Worm (Caenorhabditis elegans) whole organism, L3 larva: ENCODE measurements around the gene egl-43.

Experiments used
- R02D3.7 ChIP-seq: fragments of 150-350 bp; optimal IDR thresholded peaks from 2 replicates; lab custom pipeline; 2014; ENCODE audit warnings: missing biosample characterization, missing genetic modification characterization
- ZK546.5 ChIP-seq: sonication (generic microtip); optimal IDR thresholded peaks from 2 replicates; lab custom pipeline; 2017; ENCODE audit warnings: missing biosample characterization, missing genetic modification characterization
- aly-2 ChIP-seq: fragments of 150-350 bp; optimal IDR thresholded peaks from 2 replicates; lab custom pipeline; 2014; ENCODE audit warnings: missing biosample characterization, missing genetic modification characterization
- ama-1 ChIP-seq: fragments of 150-350 bp; optimal IDR thresholded peaks from 2 replicates; lab custom pipeline; 2018
- ceh-16 ChIP-seq: sonication (generic microtip); optimal IDR thresholded peaks from 2 replicates; lab custom pipeline; 2017; ENCODE audit warnings: missing biosample characterization, missing genetic modification characterization
- ceh-28 ChIP-seq: fragments of 150-350 bp; optimal IDR thresholded peaks from 2 replicates; lab custom pipeline; 2014; ENCODE audit warnings: missing biosample characterization, missing genetic modification reagents, missing genetic modification characterization
- ceh-82 ChIP-seq: fragments of 150-350 bp; optimal IDR thresholded peaks from 2 replicates; lab custom pipeline; 2014; ENCODE audit warnings: missing biosample characterization, missing genetic modification characterization
- ceh-9 ChIP-seq: sonication (generic microtip); optimal IDR thresholded peaks from 2 replicates; lab custom pipeline; 2018; ENCODE audit warnings: missing biosample characterization, missing genetic modification characterization
- daf-12 ChIP-seq: fragments of 150-350 bp; optimal IDR thresholded peaks from 2 replicates; lab custom pipeline; 2014; ENCODE audit warnings: missing biosample characterization, missing genetic modification reagents, missing genetic modification characterization
- egl-27 ChIP-seq: sonication (generic microtip); optimal IDR thresholded peaks from 4 replicates; lab custom pipeline; 2017; ENCODE audit warnings: missing biosample characterization, missing genetic modification reagents, missing genetic modification characterization
- egl-5 ChIP-seq: fragments of 150-350 bp; optimal IDR thresholded peaks from 2 replicates; lab custom pipeline; 2017; ENCODE audit warnings: missing biosample characterization, missing genetic modification reagents, missing genetic modification characterization, inconsistent platforms
- elt-1 ChIP-seq: fragments of 150-350 bp; optimal IDR thresholded peaks from 2 replicates; lab custom pipeline; 2014; ENCODE audit warnings: missing biosample characterization, missing genetic modification characterization
- elt-2 ChIP-seq: sonication (generic microtip); optimal IDR thresholded peaks from 2 replicates; lab custom pipeline; 2016; ENCODE audit warnings: missing genetic modification reagents, mild to moderate bottlenecking, missing genetic modification characterization, missing compliant biosample characterization
- elt-3 ChIP-seq, 3 experiments: fragments of 150-350 bp in 1 of 3; sonication (generic microtip) in 2 of 3; optimal IDR thresholded peaks; 2 replicates in 2 of 3; 4 replicates in 1 of 3; lab custom pipeline; 2014 to 2017; ENCODE audit warnings: missing biosample characterization in 3 of 3, missing genetic modification characterization in 3 of 3
- eor-1 ChIP-seq, 2 experiments: fragments of 150-350 bp; optimal IDR thresholded peaks; 2 replicates each; lab custom pipeline; 2014 to 2018; ENCODE audit warnings: missing biosample characterization in 2 of 2, missing genetic modification characterization in 2 of 2
- fkh-10 ChIP-seq: sonication (generic microtip); optimal IDR thresholded peaks from 2 replicates; lab custom pipeline; 2017; ENCODE audit warnings: missing biosample characterization, missing genetic modification reagents, missing genetic modification characterization
- fkh-2 ChIP-seq: fragments of 150-350 bp; optimal IDR thresholded peaks from 2 replicates; lab custom pipeline; 2014; ENCODE audit warnings: missing biosample characterization, missing genetic modification reagents, missing genetic modification characterization
- fos-1 ChIP-seq: fragments of 150-350 bp; optimal IDR thresholded peaks from 2 replicates; lab custom pipeline; 2014; ENCODE audit warnings: missing biosample characterization, missing genetic modification characterization
- hmg-11 ChIP-seq: sonication (generic microtip); optimal IDR thresholded peaks from 2 replicates; lab custom pipeline; 2016; ENCODE audit warnings: missing genetic modification characterization, missing compliant biosample characterization
- jun-1 ChIP-seq: fragments of 150-350 bp; optimal IDR thresholded peaks from 2 replicates; lab custom pipeline; 2014; ENCODE audit warnings: missing biosample characterization, missing genetic modification reagents, missing genetic modification characterization
- lin-15B ChIP-seq: fragments of 150-350 bp; optimal IDR thresholded peaks from 2 replicates; lab custom pipeline; 2014; ENCODE audit warnings: missing biosample characterization, missing genetic modification characterization
- lin-39 ChIP-seq: fragments of 150-350 bp; optimal IDR thresholded peaks from 2 replicates; lab custom pipeline; 2018; ENCODE audit warnings: missing biosample characterization, missing genetic modification reagents, missing genetic modification characterization
- lsy-12 ChIP-seq: sonication (generic microtip); optimal IDR thresholded peaks from 2 replicates; lab custom pipeline; 2016; ENCODE audit warnings: mild to moderate bottlenecking, missing genetic modification characterization, missing compliant biosample characterization
- mdl-1 ChIP-seq: fragments of 150-350 bp; optimal IDR thresholded peaks from 2 replicates; lab custom pipeline; 2014; ENCODE audit warnings: missing biosample characterization, missing genetic modification characterization
- mml-1 ChIP-seq: fragments of 150-350 bp; sonication (generic microtip); optimal IDR thresholded peaks from 3 replicates; lab custom pipeline; 2014; ENCODE audit warnings: missing biosample characterization, missing genetic modification characterization
- nfya-1 ChIP-seq: sonication (generic microtip); optimal IDR thresholded peaks from 2 replicates; lab custom pipeline; 2017; ENCODE audit warnings: missing genetic modification characterization, mild to moderate bottlenecking, missing compliant biosample characterization, antibody characterized with exemption, moderate library complexity; ENCODE audit not compliant: insufficient read depth
- nhr-11 ChIP-seq: fragments of 150-350 bp; optimal IDR thresholded peaks from 2 replicates; lab custom pipeline; 2014; ENCODE audit warnings: missing biosample characterization, missing genetic modification characterization
- nhr-12 ChIP-seq: fragments of 150-350 bp; optimal IDR thresholded peaks from 2 replicates; lab custom pipeline; 2014; ENCODE audit warnings: missing biosample characterization, missing genetic modification characterization
- nhr-23 ChIP-seq: fragments of 150-350 bp; optimal IDR thresholded peaks from 2 replicates; lab custom pipeline; 2014; ENCODE audit warnings: missing biosample characterization, missing genetic modification reagents, missing genetic modification characterization
- nhr-237 ChIP-seq: fragments of 150-350 bp; optimal IDR thresholded peaks from 2 replicates; lab custom pipeline; 2014; ENCODE audit warnings: missing biosample characterization, missing genetic modification characterization
- nhr-25 ChIP-seq: sonication (generic microtip); optimal IDR thresholded peaks from 2 replicates; lab custom pipeline; 2017; ENCODE audit warnings: missing biosample characterization, missing genetic modification characterization
- nhr-28 ChIP-seq: fragments of 150-350 bp; optimal IDR thresholded peaks from 2 replicates; lab custom pipeline; 2014; ENCODE audit warnings: missing biosample characterization, missing genetic modification characterization
- nhr-43 ChIP-seq: sonication (generic microtip); optimal IDR thresholded peaks from 2 replicates; lab custom pipeline; 2016; ENCODE audit warnings: mild to moderate bottlenecking, missing genetic modification characterization, missing compliant biosample characterization; ENCODE audit not compliant: poor library complexity, severe bottlenecking
- nhr-67 ChIP-seq: fragments of 150-350 bp; optimal IDR thresholded peaks from 2 replicates; lab custom pipeline; 2014; ENCODE audit warnings: missing biosample characterization, missing genetic modification characterization
- nhr-76 ChIP-seq: fragments of 150-350 bp; sonication (generic microtip); optimal IDR thresholded peaks from 5 replicates; lab custom pipeline; 2014; ENCODE audit warnings: missing biosample characterization, missing genetic modification characterization
- nhr-77 ChIP-seq: fragments of 150-350 bp; optimal IDR thresholded peaks from 2 replicates; lab custom pipeline; 2014; ENCODE audit warnings: missing biosample characterization, missing genetic modification characterization
- pha-4 ChIP-seq: fragments of 150-350 bp; optimal IDR thresholded peaks from 2 replicates; lab custom pipeline; 2014; ENCODE audit warnings: missing biosample characterization, missing genetic modification reagents, missing genetic modification characterization
- pqm-1 ChIP-seq: fragments of 150-350 bp; optimal IDR thresholded peaks from 2 replicates; lab custom pipeline; 2017; ENCODE audit warnings: missing biosample characterization, missing genetic modification characterization, inconsistent platforms
- sea-2 ChIP-seq: fragments of 150-350 bp; sonication (generic microtip); optimal IDR thresholded peaks from 4 replicates; lab custom pipeline; 2014; ENCODE audit warnings: missing biosample characterization, missing genetic modification reagents, missing genetic modification characterization
- skn-1 ChIP-seq: fragments of 150-350 bp; optimal IDR thresholded peaks from 2 replicates; lab custom pipeline; 2014; ENCODE audit warnings: missing biosample characterization, missing genetic modification characterization
- snpc-4 ChIP-seq: fragments of 150-350 bp; optimal IDR thresholded peaks from 2 replicates; lab custom pipeline; 2014; ENCODE audit warnings: missing biosample characterization, missing genetic modification characterization
- tbx-2 ChIP-seq: sonication (generic microtip); optimal IDR thresholded peaks from 2 replicates; lab custom pipeline; 2016; ENCODE audit warnings: mild to moderate bottlenecking, missing genetic modification characterization, missing compliant biosample characterization
- unc-39 ChIP-seq: sonication (generic microtip); optimal IDR thresholded peaks from 4 replicates; lab custom pipeline; 2017; ENCODE audit warnings: missing biosample characterization, missing genetic modification characterization
- unc-62 ChIP-seq: fragments of 150-350 bp; sonication (generic microtip); optimal IDR thresholded peaks from 4 replicates; lab custom pipeline; 2014; ENCODE audit warnings: missing biosample characterization, missing genetic modification reagents, missing genetic modification characterization
- zag-1 ChIP-seq: fragments of 150-350 bp; optimal IDR thresholded peaks from 2 replicates; lab custom pipeline; 2014; ENCODE audit warnings: missing biosample characterization, missing genetic modification characterization
- ztf-11 ChIP-seq: fragments of 150-350 bp; optimal IDR thresholded peaks from 2 replicates; lab custom pipeline; 2014; ENCODE audit warnings: missing biosample characterization, missing genetic modification characterization
- ztf-4 ChIP-seq: fragments of 150-350 bp; optimal IDR thresholded peaks from 2 replicates; lab custom pipeline; 2014; ENCODE audit warnings: missing biosample characterization, missing genetic modification characterization

egl-43 gene

ce11 chrII:9967999-9968706, 13.2 kb downstream of the egl-43 start, which contains the start of the genes R53.4 and psf-1:
Gene R53.4 (minus strand): TSS chrII:9968049.
Gene psf-1 (plus strand): TSS chrII:9968673.
- no peak for TF ChIP-seq nhr-28 (tag; lab: Kevin White, UChicago)
- TF ChIP-seq ceh-9 (tag; lab: Kevin White, UChicago) = no peak
- peak; percentile 90 for TF ChIP-seq lin-15B
- no peak for TF ChIP-seq aly-2
- peak; percentile 30 for TF ChIP-seq elt-2 (tag; lab: Kevin White, UChicago)
- no peak for TF ChIP-seq ztf-4 (tag; lab: Kevin White, UChicago)
- TF ChIP-seq ceh-16 (tag; lab: Kevin White, UChicago) = no peak
- peak; percentile 57 for TF ChIP-seq hmg-11 (tag; lab: Kevin White, UChicago)
- TF ChIP-seq egl-5 (tag; lab: Kevin White, UChicago) = no peak
- peak; percentile 26 for TF ChIP-seq jun-1 (tag; lab: Kevin White, UChicago)
- peak; percentile 49 for TF ChIP-seq pqm-1
- no peak for TF ChIP-seq eor-1 (tag; optimal IDR thresholded peaks at IDR 0.05; lab: Kevin White, UChicago)
- no peak for TF ChIP-seq ZK546.5 (tag; lab: Kevin White, UChicago)
- TF ChIP-seq fos-1 (tag; lab: Kevin White, UChicago) = no peak
- no peak for TF ChIP-seq ceh-82 (tag; lab: Kevin White, UChicago)
- no peak for TF ChIP-seq nhr-77 (tag; lab: Kevin White, UChicago)
- TF ChIP-seq mml-1 (tag; lab: Kevin White, UChicago) = no peak
- peak; percentile 7 for TF ChIP-seq snpc-4 (tag; lab: Kevin White, UChicago)
- TF ChIP-seq fkh-2 (tag; lab: Kevin White, UChicago) = no peak
- TF ChIP-seq nhr-237 (tag; lab: Kevin White, UChicago) = no peak
- TF ChIP-seq sea-2 (GFP tag; lab: Kevin White, UChicago) = no peak
- no peak for TF ChIP-seq unc-39 (tag; lab: Kevin White, UChicago)
- no peak for TF ChIP-seq nhr-76
- peak; percentile 49 for TF ChIP-seq nhr-25
- no peak for TF ChIP-seq nhr-12 (tag; lab: Kevin White, UChicago)
- no peak for TF ChIP-seq unc-62
- no peak for TF ChIP-seq daf-12 (tag; lab: Kevin White, UChicago)
- no peak for TF ChIP-seq ceh-28 (tag; lab: Kevin White, UChicago)
- TF ChIP-seq lsy-12 = no peak
- no peak for TF ChIP-seq fkh-10 (GFP tag; lab: Kevin White, UChicago)
- TF ChIP-seq lin-39 (tag; lab: Kevin White, UChicago) = peak; percentile 56
- TF ChIP-seq zag-1 (tag; lab: Kevin White, UChicago) = no peak
- no peak for TF ChIP-seq ama-1 (lab: Kevin White, UChicago)
- TF ChIP-seq pha-4 = peak; percentile 85
- no peak for TF ChIP-seq elt-3 (tag; optimal IDR thresholded peaks at IDR 0.05; lab: Kevin White, UChicago)
- TF ChIP-seq elt-1 (tag; lab: Kevin White, UChicago) = no peak
- no peak for TF ChIP-seq skn-1
- TF ChIP-seq R02D3.7 (tag; lab: Kevin White, UChicago) = peak; percentile 2
- TF ChIP-seq ztf-11 = no peak
- TF ChIP-seq nhr-11 (tag; lab: Kevin White, UChicago) = no peak
- peak; percentile 84 for TF ChIP-seq nhr-23 (tag; lab: Kevin White, UChicago)
- TF ChIP-seq nfya-1 (tag; lab: Kevin White, UChicago) = peak; percentile 86
- no peak for TF ChIP-seq mdl-1 (tag; lab: Kevin White, UChicago)
- peak; percentile 56 for TF ChIP-seq nhr-43 (tag; lab: Kevin White, UChicago)
- no peak for TF ChIP-seq nhr-67 (tag; lab: Kevin White, UChicago)
- no peak for TF ChIP-seq tbx-2 (tag; lab: Kevin White, UChicago)
- TF ChIP-seq egl-27 = no peak
- TF ChIP-seq, all 47 proteins: peak for 13
